Fruit fly (Drosophila melanogaster) whole organism, prepupa: ENCODE data around the gene CG6791.

Experiments
- CG6792 ChIP-seq: fragments of 200-800 bp; sonication (Bioruptor generic); optimal IDR thresholded peaks from 3 replicates; lab custom pipeline; 2016; ENCODE audit warnings: missing biosample characterization, missing genetic modification characterization
- CG8319 ChIP-seq: fragments of 200-800 bp; sonication (Bioruptor generic); optimal IDR thresholded peaks from 3 replicates; lab custom pipeline; 2016; ENCODE audit warnings: missing biosample characterization, missing genetic modification characterization
- Eip78C ChIP-seq: fragments of 200-800 bp; sonication (Bioruptor generic); peaks from one replicate; lab custom pipeline; 2016; ENCODE audit warnings: missing biosample characterization, missing genetic modification characterization
- OdsH ChIP-seq: fragments of 200-800 bp; sonication (Bioruptor generic); optimal IDR thresholded peaks from 3 replicates; lab custom pipeline; 2016; ENCODE audit warnings: missing biosample characterization, missing genetic modification characterization
- Sox102F ChIP-seq: fragments of 200-800 bp; sonication (Bioruptor generic); optimal IDR thresholded peaks from 2 replicates; lab custom pipeline; 2016; ENCODE audit warnings: missing biosample characterization, mild to moderate bottlenecking, missing genetic modification characterization
- Sox14 ChIP-seq: fragments of 200-800 bp; sonication (Bioruptor generic); optimal IDR thresholded peaks from 3 replicates; lab custom pipeline; 2016; ENCODE audit warnings: missing biosample characterization, missing genetic modification characterization
- fkh ChIP-seq: fragments of 200-800 bp; sonication (Bioruptor generic); optimal IDR thresholded peaks from 3 replicates; lab custom pipeline; 2017; ENCODE audit warnings: missing biosample characterization, mild to moderate bottlenecking, missing genetic modification characterization, moderate library complexity
- lz ChIP-seq: fragments of 200-800 bp; sonication (Bioruptor generic); optimal IDR thresholded peaks from 3 replicates; lab custom pipeline; 2016; ENCODE audit warnings: missing biosample characterization, missing genetic modification characterization
- topi ChIP-seq: fragments of 200-800 bp; sonication (Bioruptor generic); optimal IDR thresholded peaks from 3 replicates; lab custom pipeline; 2016; ENCODE audit warnings: missing biosample characterization, missing genetic modification characterization

DNA sequence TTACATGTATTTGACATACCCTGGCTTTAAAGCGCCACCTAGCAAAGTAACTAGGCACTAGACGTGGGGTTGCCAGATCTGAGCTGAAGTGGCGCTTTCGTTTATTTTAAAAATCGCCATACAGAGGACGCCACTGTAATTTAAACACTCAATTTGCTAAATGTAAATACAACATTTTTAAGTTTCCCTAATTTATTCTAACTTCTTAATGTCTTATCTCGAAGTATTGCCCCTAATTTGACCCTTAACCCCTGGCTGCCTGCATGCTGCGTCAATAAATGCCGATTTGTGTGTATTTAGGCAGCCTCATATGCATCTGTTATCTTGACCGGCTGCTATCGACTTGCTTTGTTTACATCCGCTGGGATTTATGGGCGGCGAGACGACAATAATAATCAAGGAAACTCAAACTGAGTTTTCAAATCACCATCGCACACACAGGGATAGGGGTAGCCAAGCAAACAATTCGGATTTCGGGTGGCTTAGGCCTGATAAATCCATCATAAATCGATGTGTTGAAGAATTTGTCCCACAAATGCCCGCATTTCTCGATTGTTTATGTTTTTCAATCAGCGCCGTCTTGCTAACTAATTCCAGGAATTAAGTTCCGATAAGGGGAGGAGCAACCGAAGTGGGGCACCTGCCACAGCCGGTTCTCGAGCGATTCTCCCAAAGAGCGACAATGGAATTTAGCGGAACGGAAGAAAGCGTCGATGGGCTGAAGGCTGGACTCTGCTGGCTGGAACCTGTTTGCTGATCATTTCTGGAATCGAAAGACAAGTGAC lies 23.5 kb upstream of the CG6791 start:
- peak; percentile 43 for TF ChIP-seq topi (GFP tag; lab: Kevin White, UChicago)
- TF ChIP-seq Eip78C (GFP tag; lab: Kevin White, UChicago): peak; percentile 69
- peak; percentile 77 for TF ChIP-seq fkh (GFP tag; lab: Kevin White, UChicago)
- no peak for TF ChIP-seq CG8319 (GFP tag; lab: Kevin White, UChicago)
- TF ChIP-seq OdsH (GFP tag; lab: Kevin White, UChicago): peak; percentile 22
- no peak for TF ChIP-seq Sox102F (GFP tag; lab: Kevin White, UChicago)
- TF ChIP-seq Sox14 (GFP tag; lab: Kevin White, UChicago): peak; percentile 45
- no peak for TF ChIP-seq CG6792
- peak; percentile 52 for TF ChIP-seq lz (GFP tag; lab: Kevin White, UChicago)
